Worm (Caenorhabditis elegans) whole organism, dauer: ENCODE data around the gene Y51A2B.5.

Experiments used
- unc-62 ChIP-seq: sonication (generic microtip); optimal IDR thresholded peaks from 2 replicates; lab custom pipeline; 2017; ENCODE audit warnings: missing biosample characterization, missing genetic modification reagents, missing genetic modification characterization

The Y51A2B.5 gene

ce11 chrV:18389046-18389445 is at the start of gene Y51A2B.5, which contains the start of gene Y51A2B.4:
Gene Y51A2B.5 (plus strand): TSS chrV:18389277.
Gene Y51A2B.4 (minus strand): TSS chrV:18389146.
- TF ChIP-seq unc-62 (GFP tag; lab: Kevin White, UChicago), result no peak

ce11 chrV:18339807-18340206 is 49.3 kb upstream of the Y51A2B.5 start, which contains the start of gene C08E8.10:
Gene C08E8.10 (minus strand): TSS chrV:18339907.
- TF ChIP-seq unc-62 (GFP tag; lab: Kevin White, UChicago), result no peak

ce11 chrV:18344194-18344593 is 44.9 kb upstream of the Y51A2B.5 start:
- no peak for TF ChIP-seq unc-62 (GFP tag; lab: Kevin White, UChicago)

ce11 chrV:18346080-18346479 is 43.0 kb upstream of the Y51A2B.5 start:
- no peak for TF ChIP-seq unc-62 (GFP tag; lab: Kevin White, UChicago)

- no peak for TF ChIP-seq unc-62 (GFP tag; lab: Kevin White, UChicago)
Measured at ce11 chrV:18350046-18350445, 39.0 kb upstream of the Y51A2B.5 start, which contains the start of gene C08E8.3. Gene C08E8.3 (plus strand): TSS chrV:18350129.

ce11 chrV:18350721-18351120 is 38.4 kb upstream of the Y51A2B.5 start, which contains the start of gene C08E8.11:
Gene C08E8.11 (plus strand): TSS chrV:18351021.
- no peak for TF ChIP-seq unc-62 (GFP tag; lab: Kevin White, UChicago)

ce11 chrV:18354299-18354698 is 34.8 kb upstream of the Y51A2B.5 start:
- no peak for TF ChIP-seq unc-62 (GFP tag; lab: Kevin White, UChicago)

ce11 chrV:18355742-18356141 is 33.3 kb upstream of the Y51A2B.5 start, which contains the start of gene C08E8.2:
Gene C08E8.2 (minus strand): TSS chrV:18355842.
- TF ChIP-seq unc-62 (GFP tag; lab: Kevin White, UChicago), result no peak

- no peak for TF ChIP-seq unc-62 (GFP tag; lab: Kevin White, UChicago)
Measured at ce11 chrV:18359888-18360287, 29.2 kb upstream of the Y51A2B.5 start, which contains the start of gene C08E8.5. Gene C08E8.5 (minus strand): TSS chrV:18359988.

- TF ChIP-seq unc-62 (GFP tag; lab: Kevin White, UChicago), result no peak
Measured at ce11 chrV:18362402-18362801, 26.7 kb upstream of the Y51A2B.5 start, which contains the start of gene C08E8.1. Gene C08E8.1 (minus strand): TSS chrV:18362502.

- TF ChIP-seq unc-62 (GFP tag; lab: Kevin White, UChicago), result no peak
Measured at ce11 chrV:18364558-18364957, 24.5 kb upstream of the Y51A2B.5 start, which contains the start of gene C08E8.9. Gene C08E8.9 (plus strand): TSS chrV:18364858.

ce11 chrV:18368322-18368721 is 20.8 kb upstream of the Y51A2B.5 start, which contains the start of gene C08E8.6:
Gene C08E8.6 (minus strand): TSS chrV:18368422.
- no peak for TF ChIP-seq unc-62 (GFP tag; lab: Kevin White, UChicago)

- no peak for TF ChIP-seq unc-62 (GFP tag; lab: Kevin White, UChicago)
Measured at ce11 chrV:18371028-18371427, 18.0 kb upstream of the Y51A2B.5 start.

ce11 chrV:18371579-18371978 is 17.5 kb upstream of the Y51A2B.5 start, which contains the start of gene C08E8.4:
Gene C08E8.4 (plus strand): TSS chrV:18371846.
- TF ChIP-seq unc-62 (GFP tag; lab: Kevin White, UChicago), result no peak

- TF ChIP-seq unc-62 (GFP tag; lab: Kevin White, UChicago), result no peak
Measured at ce11 chrV:18374194-18374593, 14.9 kb upstream of the Y51A2B.5 start, which contains the start of gene Y51A2B.2. Gene Y51A2B.2 (plus strand): TSS chrV:18374494.

- TF ChIP-seq unc-62 (GFP tag; lab: Kevin White, UChicago), result no peak
Measured at ce11 chrV:18375551-18375950, 13.5 kb upstream of the Y51A2B.5 start.

ce11 chrV:18378819-18379218 is 10.3 kb upstream of the Y51A2B.5 start, which contains the start of gene Y51A2B.8:
Gene Y51A2B.8 (plus strand): TSS chrV:18379119.
- TF ChIP-seq unc-62 (GFP tag; lab: Kevin White, UChicago), result no peak
